Worm (Caenorhabditis elegans) whole organism, early embryonic: ENCODE data around the gene ZK512.1.

Experiments used
- B0310.2 ChIP-seq: sonication (generic microtip); optimal IDR thresholded peaks from 2 replicates; lab custom pipeline; 2016; ENCODE audit warnings: mild to moderate bottlenecking, missing genetic modification characterization, missing compliant biosample characterization
- F13C5.2 ChIP-seq: sonication (generic microtip); optimal IDR thresholded peaks from 2 replicates; lab custom pipeline; 2017; ENCODE audit warnings: mild to moderate bottlenecking, missing genetic modification characterization, inconsistent platforms, missing compliant biosample characterization
- aly-1 ChIP-seq: sonication (generic microtip); optimal IDR thresholded peaks from 2 replicates; lab custom pipeline; 2016; ENCODE audit warnings: missing genetic modification characterization, missing compliant biosample characterization
- ama-1 ChIP-seq: fragments of 150-350 bp; optimal IDR thresholded peaks from 2 replicates; lab custom pipeline; 2014
- ceh-13 ChIP-seq: fragments of 200-800 bp; sonication (Bioruptor generic); optimal IDR thresholded peaks from 2 replicates; lab custom pipeline; 2018; ENCODE audit warnings: mild to moderate bottlenecking, missing genetic modification characterization, missing compliant biosample characterization
- ceh-36 ChIP-seq: sonication (generic microtip); optimal IDR thresholded peaks from 2 replicates; lab custom pipeline; 2016; ENCODE audit warnings: missing genetic modification characterization, inconsistent platforms, missing compliant biosample characterization
- ets-7 ChIP-seq: sonication (generic microtip); optimal IDR thresholded peaks from 2 replicates; lab custom pipeline; 2016; ENCODE audit warnings: missing genotype, missing genetic modification characterization, missing compliant biosample characterization
- flt-1 ChIP-seq: fragments of 200-800 bp; sonication (Bioruptor generic); IDR thresholded peaks from 2 replicates; pipeline ENCODE4 v1.3.6; 2022; ENCODE audit warnings: missing genetic modification characterization, missing compliant biosample characterization
- hmbx-1 ChIP-seq: sonication (generic microtip); optimal IDR thresholded peaks from 2 replicates; lab custom pipeline; 2016; ENCODE audit warnings: mild to moderate bottlenecking, missing genetic modification characterization, missing compliant biosample characterization
- hmg-4 ChIP-seq: fragments of 200-800 bp; sonication (Bioruptor generic); optimal IDR thresholded peaks from 2 replicates; lab custom pipeline; 2018; ENCODE audit warnings: mild to moderate bottlenecking, missing genetic modification characterization, missing compliant biosample characterization
- hnd-1 ChIP-seq: sonication (generic microtip); optimal IDR thresholded peaks from 2 replicates; lab custom pipeline; 2016; ENCODE audit warnings: missing genetic modification characterization, missing compliant biosample characterization
- pes-1 ChIP-seq: fragments of 200-800 bp; sonication (Bioruptor generic); IDR thresholded peaks from 2 replicates; pipeline ENCODE4 v1.3.6; 2022; ENCODE audit warnings: missing genetic modification reagents, missing genetic modification characterization, missing compliant biosample characterization
- scrt-1 ChIP-seq: fragments of 200-800 bp; sonication (Bioruptor generic); IDR thresholded peaks from 2 replicates; pipeline ENCODE4 v1.3.6; 2022; ENCODE audit warnings: missing genetic modification characterization, missing compliant biosample characterization
- sea-1 ChIP-seq: fragments of 200-800 bp; sonication (Bioruptor generic); conservative IDR thresholded peaks from 2 replicates; pipeline ENCODE4 v1.3.6; 2022; ENCODE audit warnings: missing genetic modification characterization, missing compliant biosample characterization
- tbx-11 ChIP-seq: fragments of 200-800 bp; sonication (Bioruptor generic); IDR thresholded peaks from 2 replicates; pipeline ENCODE4 v1.3.6; 2022; ENCODE audit warnings: missing genetic modification characterization, missing compliant biosample characterization
- tbx-37 ChIP-seq: fragments of 200-800 bp; sonication (Bioruptor generic); conservative IDR thresholded peaks from 2 replicates; pipeline ENCODE4 v1.3.6; 2022; ENCODE audit warnings: missing genetic modification reagents, missing genetic modification characterization, missing compliant biosample characterization
- tra-4 ChIP-seq: sonication (generic microtip); optimal IDR thresholded peaks from 2 replicates; lab custom pipeline; 2017; ENCODE audit warnings: missing genetic modification characterization, missing compliant biosample characterization

Gene ZK512.1

DNA sequence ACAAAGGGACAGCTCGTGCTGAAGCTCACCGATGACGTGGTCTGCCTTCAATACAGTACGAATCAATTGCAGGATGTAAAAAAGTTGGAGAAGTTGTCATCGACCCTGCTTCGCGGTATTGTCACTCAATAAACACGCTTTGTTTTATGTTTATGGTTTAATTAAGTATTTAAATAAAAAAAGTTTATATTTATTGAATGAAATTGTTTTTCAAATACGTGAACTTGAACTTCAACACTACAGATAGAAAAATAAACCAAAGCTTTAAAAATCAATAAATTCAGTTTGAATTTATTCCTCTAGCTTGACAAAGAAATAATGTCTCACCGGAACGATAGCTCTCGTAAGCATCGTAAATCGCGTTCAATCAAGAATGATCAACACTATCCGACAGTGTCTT lies 31.0 kb downstream of the ZK512.1 start, which contains the start of gene ZK512.8:
Gene ZK512.8 (plus strand): TSS at position 301 of the 400 bp plus-strand sequence.
- TF ChIP-seq ceh-13 (GFP tag; lab: Kevin White, UChicago) (no peak), B0310.2 (tag; lab: Kevin White, UChicago) (no peak), sea-1 (GFP tag; lab: Robert Waterston, UW) (no peak), flt-1 (GFP tag; lab: Robert Waterston, UW) (no peak)

DNA sequence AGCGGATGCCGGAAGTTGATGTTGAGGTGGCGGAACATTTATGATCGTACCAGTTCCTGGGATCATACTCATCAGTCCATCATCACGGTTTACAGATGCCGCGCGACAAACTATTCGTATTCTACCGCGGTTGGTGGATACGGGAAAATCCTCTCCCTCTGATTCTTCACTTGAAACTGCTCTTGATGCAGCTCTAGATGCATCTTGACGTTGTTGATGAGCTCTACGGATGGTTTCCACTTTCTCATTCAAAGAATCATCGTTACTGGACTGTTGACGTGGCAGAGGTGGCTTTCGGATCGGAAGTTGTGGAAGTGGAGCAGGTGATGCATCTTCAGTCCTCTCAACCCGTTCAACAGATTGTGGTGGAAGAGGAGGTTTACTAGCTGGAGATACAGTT lies 34.4 kb downstream of the ZK512.1 start:
- no peak for TF ChIP-seq F13C5.2 (tag; lab: Kevin White, UChicago)
- no peak for TF ChIP-seq tra-4 (tag; lab: Kevin White, UChicago)
- TF ChIP-seq tbx-37 = no peak
- no peak for TF ChIP-seq ceh-13 (GFP tag; lab: Kevin White, UChicago)
- TF ChIP-seq ets-7 (tag; lab: Kevin White, UChicago) = no peak
- TF ChIP-seq ceh-36 (tag; lab: Kevin White, UChicago) = no peak

DNA sequence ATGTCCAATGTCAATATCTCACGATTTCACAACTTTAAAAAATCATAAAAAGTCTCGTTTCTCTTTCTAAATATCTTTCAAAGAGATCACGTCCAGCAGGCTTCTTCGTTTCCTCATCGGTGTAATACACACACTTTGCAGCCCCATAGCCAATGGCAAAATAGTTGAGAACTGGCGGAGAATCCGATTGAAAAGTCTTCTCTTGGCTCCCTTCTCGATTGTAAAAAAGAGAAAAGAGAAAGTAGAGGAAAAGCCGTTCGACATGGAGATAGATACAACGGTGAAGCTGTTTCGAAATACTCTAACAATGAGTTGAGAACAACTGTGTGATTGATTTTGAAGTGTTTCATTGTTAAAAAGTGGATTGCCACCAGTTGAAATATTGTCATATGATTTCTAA lies 37.0 kb downstream of the ZK512.1 start:
- TF ChIP-seq scrt-1 = no peak
- TF ChIP-seq hnd-1 = no peak
- TF ChIP-seq hmbx-1 = no peak
- no peak for TF ChIP-seq pes-1
- TF ChIP-seq hmg-4 = no peak
- TF ChIP-seq F13C5.2 (tag; lab: Kevin White, UChicago) = no peak
- no peak for TF ChIP-seq tra-4 (tag; lab: Kevin White, UChicago)
- TF ChIP-seq ama-1 = no peak

DNA sequence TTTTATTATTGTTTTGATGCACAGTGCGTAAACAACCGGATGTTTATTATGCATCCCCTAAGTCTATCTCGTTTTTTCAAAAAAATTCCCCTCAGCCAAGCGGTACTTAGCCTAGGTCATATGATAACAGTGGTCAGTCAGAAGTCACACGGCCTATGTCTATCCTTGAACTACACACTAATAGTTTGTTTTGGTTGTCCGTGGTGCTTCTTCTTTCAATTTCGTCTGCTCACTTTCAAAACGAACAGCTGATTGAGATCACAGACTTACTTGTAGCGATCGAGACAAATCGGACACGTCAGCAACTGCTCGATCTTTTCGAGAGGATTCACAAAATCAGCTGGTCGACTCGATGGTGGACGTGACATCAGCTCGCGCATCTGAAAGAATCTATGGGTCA lies 38.2 kb downstream of the ZK512.1 start:
- no peak for TF ChIP-seq hmg-4
- TF ChIP-seq tbx-11 (GFP tag; lab: Robert Waterston, UW) = no peak
- TF ChIP-seq hnd-1 = no peak
- no peak for TF ChIP-seq F13C5.2 (tag; lab: Kevin White, UChicago)
- no peak for TF ChIP-seq tbx-37
- TF ChIP-seq scrt-1 = no peak
- TF ChIP-seq aly-1 (tag; lab: Kevin White, UChicago) = no peak
- no peak for TF ChIP-seq ceh-13 (GFP tag; lab: Kevin White, UChicago)
- no peak for TF ChIP-seq tra-4 (tag; lab: Kevin White, UChicago)
- TF ChIP-seq ama-1 = no peak
- TF ChIP-seq B0310.2 (tag; lab: Kevin White, UChicago) = no peak
- TF ChIP-seq ets-7 (tag; lab: Kevin White, UChicago) = no peak

DNA sequence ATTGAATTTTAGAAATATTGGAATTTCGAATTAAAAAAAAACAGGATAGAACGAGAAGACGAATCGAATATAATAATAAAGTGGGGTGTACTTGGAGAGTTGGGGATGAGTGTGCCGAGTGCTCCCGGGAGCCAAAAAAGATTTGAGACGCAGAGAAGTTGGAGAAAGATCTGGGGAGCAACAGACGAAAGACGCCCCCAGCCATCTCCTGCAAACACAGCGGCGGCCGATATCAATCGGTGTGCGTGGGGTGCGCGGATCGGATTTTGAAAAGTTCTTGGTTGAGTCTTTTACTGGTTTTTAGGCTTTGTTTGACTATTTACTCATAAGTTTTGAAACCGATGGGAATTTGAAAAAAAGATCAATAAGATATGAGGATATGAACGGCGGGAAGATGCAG lies 39.1 kb downstream of the ZK512.1 start, which contains the start of gene nhl-1:
Gene nhl-1 (minus strand): TSS at position 101 of the 400 bp plus-strand sequence.
- TF ChIP-seq sea-1 (GFP tag; lab: Robert Waterston, UW) = no peak
- TF ChIP-seq tbx-37 = no peak
- no peak for TF ChIP-seq B0310.2 (tag; lab: Kevin White, UChicago)
- TF ChIP-seq ceh-36 (tag; lab: Kevin White, UChicago) = no peak
- no peak for TF ChIP-seq hmg-4
- no peak for TF ChIP-seq hmbx-1
- TF ChIP-seq tbx-11 (GFP tag; lab: Robert Waterston, UW) = no peak
- TF ChIP-seq aly-1 (tag; lab: Kevin White, UChicago) = no peak
- no peak for TF ChIP-seq ceh-13 (GFP tag; lab: Kevin White, UChicago)
- no peak for TF ChIP-seq flt-1 (GFP tag; lab: Robert Waterston, UW)
- TF ChIP-seq F13C5.2 (tag; lab: Kevin White, UChicago) = no peak

DNA sequence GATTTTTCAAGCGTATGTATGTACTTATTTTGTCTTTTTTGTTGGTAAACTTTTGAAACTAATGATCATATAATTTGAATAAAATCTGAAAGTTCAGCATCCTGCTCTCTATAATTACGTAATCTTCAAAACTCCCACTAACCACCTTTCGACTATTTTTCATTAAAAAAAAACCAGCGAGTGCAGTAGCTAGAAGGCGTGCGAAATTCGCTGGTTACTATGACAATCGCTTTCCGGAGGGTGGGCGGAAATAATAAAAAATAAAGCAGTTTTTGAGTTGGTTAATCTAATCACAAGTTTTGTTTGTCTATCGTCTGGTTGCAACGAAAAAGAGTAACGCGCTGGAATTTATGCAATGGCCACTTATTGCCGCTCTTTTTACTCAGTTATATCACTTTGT lies 40.0 kb downstream of the ZK512.1 start, which contains the start of gene irld-34:
Gene irld-34 (plus strand): TSS at position 301 of the 400 bp plus-strand sequence.
- no peak for TF ChIP-seq flt-1 (GFP tag; lab: Robert Waterston, UW)
- TF ChIP-seq ceh-13 (GFP tag; lab: Kevin White, UChicago) = no peak
- no peak for TF ChIP-seq ama-1
- no peak for TF ChIP-seq pes-1
- no peak for TF ChIP-seq tbx-11 (GFP tag; lab: Robert Waterston, UW)
- no peak for TF ChIP-seq hnd-1
- no peak for TF ChIP-seq tbx-37
- TF ChIP-seq ceh-36 (tag; lab: Kevin White, UChicago) = no peak
- no peak for TF ChIP-seq F13C5.2 (tag; lab: Kevin White, UChicago)
- no peak for TF ChIP-seq sea-1 (GFP tag; lab: Robert Waterston, UW)
- TF ChIP-seq tra-4 (tag; lab: Kevin White, UChicago) = no peak

DNA sequence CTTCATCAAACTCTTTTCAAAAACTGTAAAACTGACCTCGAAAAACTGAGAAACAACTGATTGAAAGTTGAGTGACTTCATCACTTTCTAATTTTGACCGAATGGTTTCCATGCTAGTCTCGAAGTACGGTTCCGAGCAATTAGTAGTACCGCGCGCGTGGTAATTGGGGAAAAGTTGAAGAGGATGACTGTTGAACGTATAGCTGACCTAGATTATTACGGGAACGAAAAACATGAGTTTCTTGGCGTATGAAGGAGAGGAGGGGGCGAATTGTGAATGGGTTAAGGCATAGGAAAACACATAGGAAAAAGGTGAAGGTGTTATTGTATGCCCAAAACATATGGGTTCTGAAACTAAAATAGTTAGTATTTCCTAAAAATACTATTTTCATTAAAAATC lies 46.8 kb downstream of the ZK512.1 start, which contains the start of gene ptr-9:
Gene ptr-9 (minus strand): TSS at position 101 of the 400 bp plus-strand sequence.
- TF ChIP-seq flt-1 (GFP tag; lab: Robert Waterston, UW) (no peak), ama-1 (no peak), tra-4 (tag; lab: Kevin White, UChicago) (no peak), F13C5.2 (tag; lab: Kevin White, UChicago) (no peak), ceh-36 (tag; lab: Kevin White, UChicago) (no peak), tbx-37 (no peak), ceh-13 (GFP tag; lab: Kevin White, UChicago) (no peak), aly-1 (tag; lab: Kevin White, UChicago) (no peak), sea-1 (GFP tag; lab: Robert Waterston, UW) (no peak), hmbx-1 (no peak), B0310.2 (tag; lab: Kevin White, UChicago) (no peak), ets-7 (tag; lab: Kevin White, UChicago) (no peak), pes-1 (no peak), hmg-4 (no peak), tbx-11 (GFP tag; lab: Robert Waterston, UW) (no peak), scrt-1 (no peak), hnd-1 (no peak)

DNA sequence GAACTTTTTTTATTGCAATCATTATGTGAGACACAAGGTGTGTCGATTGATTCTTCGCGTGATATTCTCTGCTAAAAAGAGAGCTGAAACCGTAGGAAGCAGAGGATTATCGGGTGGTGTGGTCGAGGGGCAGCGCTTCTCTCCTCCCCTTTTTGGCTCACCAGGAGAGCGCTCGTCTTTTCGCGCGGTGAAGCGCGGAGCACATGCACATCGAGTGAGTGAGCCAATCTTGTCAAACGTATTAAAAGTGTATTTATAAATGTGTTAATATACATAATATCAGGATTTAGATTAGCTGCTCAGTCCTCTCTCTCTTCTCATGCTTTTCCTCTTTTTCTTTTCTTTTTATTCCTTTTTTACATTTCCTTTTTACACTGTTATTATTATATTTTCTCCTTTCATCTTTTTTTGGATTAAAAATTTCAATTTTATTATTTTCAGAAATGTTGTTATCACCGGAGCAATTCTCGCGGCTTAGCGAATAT lies 47.9 kb downstream of the ZK512.1 start, which contains the start of gene dgk-3:
Gene dgk-3 (plus strand): TSS at position 435 of the 485 bp plus-strand sequence.
- TF ChIP-seq hmbx-1 (no peak), F13C5.2 (tag; lab: Kevin White, UChicago) (no peak), tbx-37 (no peak), aly-1 (tag; lab: Kevin White, UChicago) (no peak), flt-1 (GFP tag; lab: Robert Waterston, UW) (no peak), tbx-11 (GFP tag; lab: Robert Waterston, UW) (no peak), ets-7 (tag; lab: Kevin White, UChicago) (no peak), ceh-36 (tag; lab: Kevin White, UChicago) (no peak), B0310.2 (tag; lab: Kevin White, UChicago) (no peak), ceh-13 (GFP tag; lab: Kevin White, UChicago) (no peak), tra-4 (tag; lab: Kevin White, UChicago) (no peak), scrt-1 (no peak), hmg-4 (no peak), pes-1 (no peak), hnd-1 (no peak), ama-1 (no peak), sea-1 (GFP tag; lab: Robert Waterston, UW) (no peak)
